Worm (Caenorhabditis elegans): ENCODE results near the gene set-30.

ce11 chrX:4971427-4971826, 27.6 kb upstream of the set-30 start:
- no peak for TF ChIP-seq aly-2 (tag; optimal IDR thresholded peaks at IDR 0.05)
- TF ChIP-seq eor-1 (tag; optimal IDR thresholded peaks at IDR 0.05): no peak
- TF ChIP-seq unc-62 (GFP tag; optimal IDR thresholded peaks at IDR 0.05): no peak
- no peak for TF ChIP-seq nhr-28 (tag; optimal IDR thresholded peaks at IDR 0.05)
- TF ChIP-seq tbx-2 (tag; optimal IDR thresholded peaks at IDR 0.05): no peak
- TF ChIP-seq lin-15B (tag; optimal IDR thresholded peaks at IDR 0.05): no peak
- no peak for TF ChIP-seq elt-2 (tag; optimal IDR thresholded peaks at IDR 0.05)
- no peak for TF ChIP-seq skn-1 (tag; optimal IDR thresholded peaks at IDR 0.05)
- TF ChIP-seq ama-1 (optimal IDR thresholded peaks at IDR 0.05): peak; percentile 52
- TF ChIP-seq ceh-16 (tag; optimal IDR thresholded peaks at IDR 0.05): no peak
- TF ChIP-seq pha-4 (tag; optimal IDR thresholded peaks at IDR 0.05): peak; percentile 42
- no peak for TF ChIP-seq ceh-82 (tag; optimal IDR thresholded peaks at IDR 0.05)
- TF ChIP-seq elt-3 (tag; optimal IDR thresholded peaks at IDR 0.05): no peak
- TF ChIP-seq mml-1 (tag; optimal IDR thresholded peaks at IDR 0.05): no peak
